Worm (Caenorhabditis elegans) whole organism, early embryonic: ENCODE results near the gene cogc-6.

Source experiments
- B0310.2 ChIP-seq: sonication (generic microtip); optimal IDR thresholded peaks from 2 replicates; lab custom pipeline; 2016; ENCODE audit warnings: mild to moderate bottlenecking, missing genetic modification characterization, missing compliant biosample characterization
- F13C5.2 ChIP-seq: sonication (generic microtip); optimal IDR thresholded peaks from 2 replicates; lab custom pipeline; 2017; ENCODE audit warnings: mild to moderate bottlenecking, missing genetic modification characterization, inconsistent platforms, missing compliant biosample characterization
- aly-1 ChIP-seq: sonication (generic microtip); optimal IDR thresholded peaks from 2 replicates; lab custom pipeline; 2016; ENCODE audit warnings: missing genetic modification characterization, missing compliant biosample characterization
- ama-1 ChIP-seq: fragments of 150-350 bp; optimal IDR thresholded peaks from 2 replicates; lab custom pipeline; 2014
- ceh-13 ChIP-seq: fragments of 200-800 bp; sonication (Bioruptor generic); optimal IDR thresholded peaks from 2 replicates; lab custom pipeline; 2018; ENCODE audit warnings: mild to moderate bottlenecking, missing genetic modification characterization, missing compliant biosample characterization
- flt-1 ChIP-seq: fragments of 200-800 bp; sonication (Bioruptor generic); IDR thresholded peaks from 2 replicates; pipeline ENCODE4 v1.3.6; 2022; ENCODE audit warnings: missing genetic modification characterization, missing compliant biosample characterization
- hmbx-1 ChIP-seq: sonication (generic microtip); optimal IDR thresholded peaks from 2 replicates; lab custom pipeline; 2016; ENCODE audit warnings: mild to moderate bottlenecking, missing genetic modification characterization, missing compliant biosample characterization
- hmg-4 ChIP-seq: fragments of 200-800 bp; sonication (Bioruptor generic); optimal IDR thresholded peaks from 2 replicates; lab custom pipeline; 2018; ENCODE audit warnings: mild to moderate bottlenecking, missing genetic modification characterization, missing compliant biosample characterization
- hnd-1 ChIP-seq: sonication (generic microtip); optimal IDR thresholded peaks from 2 replicates; lab custom pipeline; 2016; ENCODE audit warnings: missing genetic modification characterization, missing compliant biosample characterization
- scrt-1 ChIP-seq: fragments of 200-800 bp; sonication (Bioruptor generic); IDR thresholded peaks from 2 replicates; pipeline ENCODE4 v1.3.6; 2022; ENCODE audit warnings: missing genetic modification characterization, missing compliant biosample characterization
- sea-1 ChIP-seq: fragments of 200-800 bp; sonication (Bioruptor generic); conservative IDR thresholded peaks from 2 replicates; pipeline ENCODE4 v1.3.6; 2022; ENCODE audit warnings: missing genetic modification characterization, missing compliant biosample characterization
- tbx-11 ChIP-seq: fragments of 200-800 bp; sonication (Bioruptor generic); IDR thresholded peaks from 2 replicates; pipeline ENCODE4 v1.3.6; 2022; ENCODE audit warnings: missing genetic modification characterization, missing compliant biosample characterization
- tbx-37 ChIP-seq: fragments of 200-800 bp; sonication (Bioruptor generic); conservative IDR thresholded peaks from 2 replicates; pipeline ENCODE4 v1.3.6; 2022; ENCODE audit warnings: missing genetic modification reagents, missing genetic modification characterization, missing compliant biosample characterization
- tra-4 ChIP-seq: sonication (generic microtip); optimal IDR thresholded peaks from 2 replicates; lab custom pipeline; 2017; ENCODE audit warnings: missing genetic modification characterization, missing compliant biosample characterization

DNA sequence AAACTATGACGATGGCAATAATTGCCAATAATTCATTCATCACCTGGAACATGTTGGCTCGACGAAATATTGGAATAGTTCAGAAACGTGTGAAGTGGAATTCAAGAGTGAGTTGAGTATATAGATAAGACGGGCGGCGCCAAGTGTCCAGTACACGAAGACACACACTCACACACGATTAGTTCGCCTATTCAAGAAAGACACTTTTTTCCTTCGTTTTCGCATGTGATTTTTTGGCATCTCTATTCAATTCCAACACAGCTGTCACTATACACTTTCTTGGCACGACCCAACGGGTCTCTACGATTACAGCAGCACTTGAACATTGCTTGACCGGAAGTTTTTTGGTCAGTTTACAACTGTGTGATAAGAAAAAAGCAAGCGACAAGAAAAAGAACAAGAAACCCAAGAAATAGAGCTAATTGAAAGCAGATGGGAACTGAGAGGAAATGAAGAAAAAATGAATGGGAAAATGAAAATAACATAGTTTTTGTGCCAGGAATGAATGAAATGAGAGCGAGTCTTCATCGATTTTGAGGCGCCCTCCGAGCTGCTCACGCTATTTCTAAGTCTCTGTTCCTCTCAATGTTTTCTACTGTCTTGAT is 3.4 kb downstream of the cogc-6 start, which contains the start of gene K07C11.8:
- TF ChIP-seq tra-4 (no peak), ama-1 (lab: Kevin White, UChicago) (no peak), sea-1 (no peak), hnd-1 (no peak), hmg-4 (GFP tag; lab: Kevin White, UChicago) (no peak), hmbx-1 (tag; lab: Kevin White, UChicago) (no peak), flt-1 (GFP tag; lab: Robert Waterston, UW) (no peak), aly-1 (no peak), ceh-13 (GFP tag; lab: Kevin White, UChicago) (no peak), B0310.2 (no peak), F13C5.2 (no peak), scrt-1 (GFP tag; lab: Robert Waterston, UW) (no peak), tbx-11 (GFP tag; lab: Robert Waterston, UW) (no peak), tbx-37 (no peak)
